Worm (Caenorhabditis elegans) whole organism, early embryonic: ENCODE data around the gene snf-5.

Experiments
- B0310.2 ChIP-seq: sonication (generic microtip); optimal IDR thresholded peaks from 2 replicates; lab custom pipeline; 2016; ENCODE audit warnings: mild to moderate bottlenecking, missing genetic modification characterization, missing compliant biosample characterization
- F13C5.2 ChIP-seq: sonication (generic microtip); optimal IDR thresholded peaks from 2 replicates; lab custom pipeline; 2017; ENCODE audit warnings: mild to moderate bottlenecking, missing genetic modification characterization, inconsistent platforms, missing compliant biosample characterization
- aly-1 ChIP-seq: sonication (generic microtip); optimal IDR thresholded peaks from 2 replicates; lab custom pipeline; 2016; ENCODE audit warnings: missing genetic modification characterization, missing compliant biosample characterization
- ama-1 ChIP-seq: fragments of 150-350 bp; optimal IDR thresholded peaks from 2 replicates; lab custom pipeline; 2014
- ceh-13 ChIP-seq: fragments of 200-800 bp; sonication (Bioruptor generic); optimal IDR thresholded peaks from 2 replicates; lab custom pipeline; 2018; ENCODE audit warnings: mild to moderate bottlenecking, missing genetic modification characterization, missing compliant biosample characterization
- ceh-36 ChIP-seq: sonication (generic microtip); optimal IDR thresholded peaks from 2 replicates; lab custom pipeline; 2016; ENCODE audit warnings: missing genetic modification characterization, inconsistent platforms, missing compliant biosample characterization
- ets-7 ChIP-seq: sonication (generic microtip); optimal IDR thresholded peaks from 2 replicates; lab custom pipeline; 2016; ENCODE audit warnings: missing genotype, missing genetic modification characterization, missing compliant biosample characterization
- flt-1 ChIP-seq: fragments of 200-800 bp; sonication (Bioruptor generic); IDR thresholded peaks from 2 replicates; pipeline ENCODE4 v1.3.6; 2022; ENCODE audit warnings: missing genetic modification characterization, missing compliant biosample characterization
- hmbx-1 ChIP-seq: sonication (generic microtip); optimal IDR thresholded peaks from 2 replicates; lab custom pipeline; 2016; ENCODE audit warnings: mild to moderate bottlenecking, missing genetic modification characterization, missing compliant biosample characterization
- hmg-4 ChIP-seq: fragments of 200-800 bp; sonication (Bioruptor generic); optimal IDR thresholded peaks from 2 replicates; lab custom pipeline; 2018; ENCODE audit warnings: mild to moderate bottlenecking, missing genetic modification characterization, missing compliant biosample characterization
- hnd-1 ChIP-seq: sonication (generic microtip); optimal IDR thresholded peaks from 2 replicates; lab custom pipeline; 2016; ENCODE audit warnings: missing genetic modification characterization, missing compliant biosample characterization
- pes-1 ChIP-seq: fragments of 200-800 bp; sonication (Bioruptor generic); IDR thresholded peaks from 2 replicates; pipeline ENCODE4 v1.3.6; 2022; ENCODE audit warnings: missing genetic modification reagents, missing genetic modification characterization, missing compliant biosample characterization
- scrt-1 ChIP-seq: fragments of 200-800 bp; sonication (Bioruptor generic); IDR thresholded peaks from 2 replicates; pipeline ENCODE4 v1.3.6; 2022; ENCODE audit warnings: missing genetic modification characterization, missing compliant biosample characterization
- sea-1 ChIP-seq: fragments of 200-800 bp; sonication (Bioruptor generic); conservative IDR thresholded peaks from 2 replicates; pipeline ENCODE4 v1.3.6; 2022; ENCODE audit warnings: missing genetic modification characterization, missing compliant biosample characterization
- tbx-11 ChIP-seq: fragments of 200-800 bp; sonication (Bioruptor generic); IDR thresholded peaks from 2 replicates; pipeline ENCODE4 v1.3.6; 2022; ENCODE audit warnings: missing genetic modification characterization, missing compliant biosample characterization
- tbx-37 ChIP-seq: fragments of 200-800 bp; sonication (Bioruptor generic); conservative IDR thresholded peaks from 2 replicates; pipeline ENCODE4 v1.3.6; 2022; ENCODE audit warnings: missing genetic modification reagents, missing genetic modification characterization, missing compliant biosample characterization
- tra-4 ChIP-seq: sonication (generic microtip); optimal IDR thresholded peaks from 2 replicates; lab custom pipeline; 2017; ENCODE audit warnings: missing genetic modification characterization, missing compliant biosample characterization

snf-5 gene

DNA sequence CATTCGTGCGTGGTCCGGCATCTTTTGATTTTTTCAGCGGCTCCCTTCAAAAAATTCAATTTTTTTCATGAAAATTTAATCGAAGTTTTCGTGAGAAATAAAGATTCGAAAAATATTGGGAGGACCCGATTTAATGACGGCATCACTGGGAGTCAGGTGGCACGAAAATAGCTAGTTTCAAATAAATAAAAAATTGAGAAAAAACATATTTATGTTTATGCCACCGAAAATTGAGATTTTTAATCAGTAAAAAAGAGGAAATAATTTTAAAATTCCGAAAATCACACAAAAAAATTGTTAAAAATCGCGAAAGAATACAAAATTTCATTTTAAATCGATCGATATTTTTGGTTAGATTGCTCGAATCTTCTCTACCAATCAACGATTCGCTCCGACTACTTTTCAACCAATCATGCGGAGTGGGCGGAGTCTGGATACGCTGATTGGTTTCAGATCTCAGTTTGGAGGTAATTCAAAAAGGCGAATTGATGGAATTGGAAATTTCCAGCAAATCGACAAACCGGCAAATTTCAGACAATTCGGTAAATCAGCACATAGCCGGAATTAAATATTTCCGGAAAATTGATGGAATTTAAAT is 12.6 kb upstream of the snf-5 start, which contains the start of gene gsy-1:
TSS of gene gsy-1 (minus strand) at position 51 of the 598 bp plus-strand sequence.
- TF ChIP-seq ets-7 = no peak
- no peak for TF ChIP-seq F13C5.2 (tag; lab: Kevin White, UChicago)
- TF ChIP-seq flt-1 (GFP tag; lab: Robert Waterston, UW) = no peak
- no peak for TF ChIP-seq ama-1
- TF ChIP-seq tbx-37 (GFP tag; lab: Robert Waterston, UW) = no peak
- TF ChIP-seq hnd-1 (tag; lab: Kevin White, UChicago) = no peak
- TF ChIP-seq B0310.2 (tag; lab: Kevin White, UChicago) = no peak
- no peak for TF ChIP-seq sea-1 (GFP tag; lab: Robert Waterston, UW)
- no peak for TF ChIP-seq hmg-4
- TF ChIP-seq tbx-11 (GFP tag; lab: Robert Waterston, UW) = no peak

DNA sequence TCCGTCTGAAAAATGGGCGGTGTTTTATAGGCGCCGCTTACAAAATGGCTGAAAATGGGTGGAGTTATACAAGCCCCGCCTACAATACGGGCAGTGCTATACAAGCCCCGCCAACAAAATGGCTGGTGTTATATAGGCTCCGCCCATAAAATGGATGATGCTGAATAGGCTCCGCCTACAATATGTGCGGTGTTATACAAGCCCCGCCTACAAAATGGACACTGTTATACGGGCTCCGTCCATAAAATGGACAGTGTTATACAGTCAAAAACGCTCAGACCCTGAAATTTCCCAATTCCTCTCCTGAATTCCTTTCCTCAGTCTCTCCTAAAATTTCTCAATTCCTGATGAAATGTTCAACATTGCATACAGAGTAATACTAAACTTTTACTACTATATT is 494 bp upstream of the snf-5 start:
- TF ChIP-seq ama-1 (no peak), sea-1 (GFP tag; lab: Robert Waterston, UW) (no peak), ceh-13 (GFP tag; lab: Kevin White, UChicago) (no peak), aly-1 (tag; lab: Kevin White, UChicago) (no peak), hmg-4 (no peak), tbx-11 (GFP tag; lab: Robert Waterston, UW) (no peak), flt-1 (GFP tag; lab: Robert Waterston, UW) (no peak), hnd-1 (tag; lab: Kevin White, UChicago) (no peak), tra-4 (tag; lab: Kevin White, UChicago) (no peak), F13C5.2 (tag; lab: Kevin White, UChicago) (no peak), scrt-1 (GFP tag; lab: Robert Waterston, UW) (no peak), ets-7 (no peak), pes-1 (GFP tag; lab: Robert Waterston, UW) (no peak), hmbx-1 (tag; lab: Kevin White, UChicago) (no peak), B0310.2 (tag; lab: Kevin White, UChicago) (no peak), tbx-37 (GFP tag; lab: Robert Waterston, UW) (no peak), ceh-36 (tag; lab: Kevin White, UChicago) (no peak)

DNA sequence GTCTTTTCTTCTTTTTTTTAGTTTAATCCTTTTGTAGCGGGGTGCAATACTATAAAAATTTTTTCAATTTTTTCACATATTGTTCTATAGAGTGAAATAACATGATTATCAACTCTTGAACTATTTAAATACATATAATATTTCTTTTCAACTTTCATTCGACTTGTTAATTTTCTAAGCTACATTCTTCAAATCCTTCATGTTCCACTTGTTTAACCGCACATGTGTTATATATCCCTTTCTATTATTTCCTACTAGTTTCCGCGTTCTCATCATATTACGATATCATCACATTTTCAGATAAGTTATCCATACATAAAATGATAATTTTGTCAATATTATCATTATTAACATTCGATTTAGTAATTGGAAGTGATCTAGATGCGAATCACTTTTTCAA is 9.7 kb downstream of the snf-5 start, which contains the start of gene Y46G5A.29:
TSS of gene Y46G5A.29 (plus strand) at position 301 of the 400 bp plus-strand sequence.
- TF ChIP-seq F13C5.2 (tag; lab: Kevin White, UChicago) = no peak
- no peak for TF ChIP-seq ets-7
- no peak for TF ChIP-seq tbx-37 (GFP tag; lab: Robert Waterston, UW)
- TF ChIP-seq hmg-4 = no peak
- TF ChIP-seq pes-1 (GFP tag; lab: Robert Waterston, UW) = no peak
- TF ChIP-seq ama-1 = no peak
- no peak for TF ChIP-seq B0310.2 (tag; lab: Kevin White, UChicago)
- no peak for TF ChIP-seq ceh-36 (tag; lab: Kevin White, UChicago)
- TF ChIP-seq scrt-1 (GFP tag; lab: Robert Waterston, UW) = no peak
- TF ChIP-seq sea-1 (GFP tag; lab: Robert Waterston, UW) = no peak
- TF ChIP-seq aly-1 (tag; lab: Kevin White, UChicago) = no peak
- TF ChIP-seq hnd-1 (tag; lab: Kevin White, UChicago) = no peak
- TF ChIP-seq ceh-13 (GFP tag; lab: Kevin White, UChicago) = no peak

DNA sequence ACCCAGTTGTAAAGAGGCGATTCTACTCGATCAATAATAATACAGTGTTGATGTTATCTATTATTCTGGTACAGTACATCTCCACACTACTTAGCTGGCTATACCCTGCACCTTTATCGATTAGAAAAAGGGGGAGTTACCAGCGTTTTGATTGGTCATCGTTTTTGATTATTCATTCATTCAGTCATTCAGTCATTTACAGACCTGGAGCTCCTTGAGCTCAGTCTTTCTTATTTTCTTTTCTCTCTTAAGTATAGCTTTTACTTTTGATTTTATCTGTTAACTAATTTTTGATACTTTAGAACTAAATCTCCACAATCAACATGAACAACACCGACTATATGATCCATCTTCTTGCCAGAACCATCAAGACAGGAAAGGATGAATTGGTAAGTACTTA is 15.5 kb downstream of the snf-5 start, which contains the start of gene Y46G5A.28:
TSS of gene Y46G5A.28 (plus strand) at position 301 of the 400 bp plus-strand sequence.
- TF ChIP-seq B0310.2 (tag; lab: Kevin White, UChicago) (no peak), F13C5.2 (tag; lab: Kevin White, UChicago) (no peak), flt-1 (GFP tag; lab: Robert Waterston, UW) (no peak), tbx-11 (GFP tag; lab: Robert Waterston, UW) (no peak), pes-1 (GFP tag; lab: Robert Waterston, UW) (no peak), scrt-1 (GFP tag; lab: Robert Waterston, UW) (no peak), ets-7 (no peak), sea-1 (GFP tag; lab: Robert Waterston, UW) (no peak), hmg-4 (no peak), ama-1 (no peak), ceh-13 (GFP tag; lab: Kevin White, UChicago) (no peak)

DNA sequence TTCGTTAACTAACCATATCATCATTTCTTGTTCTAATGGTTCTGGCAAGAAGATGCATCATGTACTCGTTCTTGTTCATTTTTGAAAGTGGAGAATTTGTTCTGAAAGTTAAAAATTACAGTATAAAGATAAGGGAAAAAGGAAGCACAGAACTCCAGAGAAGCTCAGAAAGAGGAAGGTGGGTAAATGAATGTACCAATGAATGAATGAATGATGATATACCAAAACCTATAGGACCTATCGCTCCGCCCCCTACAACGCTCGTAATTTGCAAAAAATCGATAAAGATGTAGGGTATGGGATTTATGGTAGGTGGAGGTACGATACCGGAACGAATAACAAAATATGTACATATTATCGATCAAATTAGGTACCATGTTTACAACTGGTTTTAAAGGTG is 17.8 kb downstream of the snf-5 start, which contains the start of gene pes-10:
TSS of gene pes-10 (minus strand) at position 101 of the 400 bp plus-strand sequence.
- TF ChIP-seq hnd-1 (tag; lab: Kevin White, UChicago) (no peak), scrt-1 (GFP tag; lab: Robert Waterston, UW) (no peak), ceh-13 (GFP tag; lab: Kevin White, UChicago) (no peak), ceh-36 (tag; lab: Kevin White, UChicago) (no peak)

DNA sequence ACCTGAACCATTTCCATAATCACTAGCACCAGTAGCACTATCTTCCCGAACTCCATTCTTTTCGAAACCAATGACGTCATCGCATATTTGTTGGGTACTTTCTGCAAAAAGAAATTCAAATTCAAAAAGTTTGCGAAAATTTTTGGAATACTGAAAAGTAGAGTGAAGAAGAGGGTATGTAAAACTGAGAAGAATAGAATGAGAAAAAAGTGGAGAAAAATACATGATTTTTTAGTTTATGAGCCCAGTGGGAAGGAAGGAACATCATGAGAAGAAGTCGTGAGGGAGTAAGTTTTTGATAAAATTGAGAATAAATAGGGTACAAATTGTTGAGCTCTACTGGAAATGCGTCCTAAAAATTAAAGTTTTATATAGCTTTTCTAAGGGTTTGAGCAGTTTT is 25.5 kb downstream of the snf-5 start, which contains the start of gene lgc-35:
TSS of gene lgc-35 (minus strand) at position 101 of the 400 bp plus-strand sequence.
- TF ChIP-seq sea-1 (GFP tag; lab: Robert Waterston, UW) (no peak), hnd-1 (tag; lab: Kevin White, UChicago) (no peak), flt-1 (GFP tag; lab: Robert Waterston, UW) (no peak), hmbx-1 (tag; lab: Kevin White, UChicago) (no peak), scrt-1 (GFP tag; lab: Robert Waterston, UW) (no peak), ceh-36 (tag; lab: Kevin White, UChicago) (no peak), ets-7 (no peak), tbx-37 (GFP tag; lab: Robert Waterston, UW) (no peak), hmg-4 (no peak), aly-1 (tag; lab: Kevin White, UChicago) (no peak), F13C5.2 (tag; lab: Kevin White, UChicago) (no peak), ceh-13 (GFP tag; lab: Kevin White, UChicago) (no peak), tbx-11 (GFP tag; lab: Robert Waterston, UW) (no peak), ama-1 (no peak), pes-1 (GFP tag; lab: Robert Waterston, UW) (no peak), tra-4 (tag; lab: Kevin White, UChicago) (no peak), B0310.2 (tag; lab: Kevin White, UChicago) (no peak)

DNA sequence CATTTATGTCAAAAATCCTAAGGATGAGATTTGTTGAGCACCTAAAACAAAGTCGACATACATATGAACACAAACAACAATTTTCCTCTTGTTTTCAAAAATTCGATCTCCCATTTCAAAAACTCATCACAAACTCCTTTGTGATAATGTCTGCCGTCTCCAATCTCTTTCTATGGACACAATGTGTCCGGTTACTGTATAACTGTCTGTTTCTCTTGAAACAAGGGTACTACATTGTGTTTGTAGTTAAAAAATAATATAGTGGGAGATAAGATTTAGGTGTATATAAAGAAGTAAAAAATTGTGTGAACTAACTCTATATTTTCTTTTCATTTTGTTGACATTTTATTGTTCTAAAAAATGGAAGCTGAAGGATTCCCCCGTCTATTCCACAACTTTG is 35.2 kb downstream of the snf-5 start, which contains the start of gene bcmo-1:
TSS of gene bcmo-1 (plus strand) at position 330 of the 400 bp plus-strand sequence.
- TF ChIP-seq pes-1 (GFP tag; lab: Robert Waterston, UW) (no peak), B0310.2 (tag; lab: Kevin White, UChicago) (no peak)
